Fruit fly (Drosophila melanogaster) whole organism, larva: ENCODE results near the gene CG13369.
"Not testable (repeated sequence)": the region's sequence is repeated elsewhere in the genome, so short reads cannot be mapped to it uniquely, and the experiment has no call there.

ENCODE experiments used
- noc ChIP-seq: fragments of 200-800 bp; sonication (Bioruptor generic); optimal IDR thresholded peaks from 3 replicates; lab custom pipeline; 2019; ENCODE audit warnings: missing biosample characterization, mild to moderate bottlenecking, missing genetic modification characterization, moderate library complexity

Gene CG13369

DNA sequence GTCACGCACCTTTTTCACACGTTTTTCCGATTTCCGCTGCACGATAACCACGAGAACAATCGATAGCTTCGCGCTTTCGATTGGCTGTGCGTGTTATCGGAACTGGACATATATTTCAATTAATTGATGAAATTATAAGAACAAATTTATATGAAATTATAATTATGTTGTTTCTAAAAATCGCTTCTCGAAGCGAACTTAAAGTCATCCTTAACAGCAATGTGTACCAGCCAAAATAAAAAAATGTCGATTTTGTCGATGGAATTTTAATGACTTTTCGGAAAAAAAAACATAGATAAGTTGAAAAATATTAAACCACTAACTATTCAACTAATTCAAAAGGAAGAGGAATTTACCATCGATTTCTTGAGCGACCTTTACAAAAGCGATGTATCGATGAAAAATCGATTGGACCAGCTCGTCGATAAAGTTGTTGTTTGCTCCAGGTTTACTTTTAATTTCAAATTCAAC lies 1.9 kb downstream of the CG13369 start, which contains the start of the genes CG13364 and Hinfp:
CG13364 (minus strand) TSS at position 47 of the 471 bp plus-strand sequence.
Hinfp (plus strand) TSS at position 386 of the 471 bp plus-strand sequence.
- no peak for TF ChIP-seq noc (tag; lab: Kevin White, UChicago)

DNA sequence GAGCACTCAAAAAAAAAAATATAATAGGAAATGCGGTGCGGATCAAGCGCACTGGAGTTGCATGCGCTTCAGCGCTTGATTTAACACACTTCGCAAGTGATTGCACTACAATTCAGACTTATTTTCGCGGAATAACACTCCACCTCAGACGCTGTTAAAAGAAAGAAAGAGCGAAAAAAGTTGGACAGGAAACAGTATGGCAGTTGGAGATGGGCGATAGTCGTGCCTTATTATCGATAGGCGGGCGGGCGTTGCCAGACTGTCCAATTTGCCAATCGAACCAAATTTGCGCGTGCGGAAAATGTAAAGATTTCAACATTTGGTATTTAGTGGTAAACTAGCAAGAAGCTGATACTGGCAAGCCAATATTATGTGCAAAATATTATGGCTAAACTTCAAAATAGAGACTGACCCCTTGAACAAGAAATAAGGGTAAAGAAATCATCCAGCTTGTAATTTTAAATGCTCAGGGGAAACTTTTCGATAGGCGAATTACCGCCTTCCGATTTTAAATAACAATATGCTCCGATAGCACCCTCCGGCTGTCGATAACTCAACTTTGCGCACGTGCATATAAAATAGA lies 6.1 kb downstream of the CG13369 start, which contains the start of the genes RpL36 and Mybbp1A:
RpL36 (minus strand) TSS at position 245 of the 583 bp plus-strand sequence.
Mybbp1A (plus strand) TSS at position 535 of the 583 bp plus-strand sequence.
- TF ChIP-seq noc (tag; lab: Kevin White, UChicago): peak; percentile 69

DNA sequence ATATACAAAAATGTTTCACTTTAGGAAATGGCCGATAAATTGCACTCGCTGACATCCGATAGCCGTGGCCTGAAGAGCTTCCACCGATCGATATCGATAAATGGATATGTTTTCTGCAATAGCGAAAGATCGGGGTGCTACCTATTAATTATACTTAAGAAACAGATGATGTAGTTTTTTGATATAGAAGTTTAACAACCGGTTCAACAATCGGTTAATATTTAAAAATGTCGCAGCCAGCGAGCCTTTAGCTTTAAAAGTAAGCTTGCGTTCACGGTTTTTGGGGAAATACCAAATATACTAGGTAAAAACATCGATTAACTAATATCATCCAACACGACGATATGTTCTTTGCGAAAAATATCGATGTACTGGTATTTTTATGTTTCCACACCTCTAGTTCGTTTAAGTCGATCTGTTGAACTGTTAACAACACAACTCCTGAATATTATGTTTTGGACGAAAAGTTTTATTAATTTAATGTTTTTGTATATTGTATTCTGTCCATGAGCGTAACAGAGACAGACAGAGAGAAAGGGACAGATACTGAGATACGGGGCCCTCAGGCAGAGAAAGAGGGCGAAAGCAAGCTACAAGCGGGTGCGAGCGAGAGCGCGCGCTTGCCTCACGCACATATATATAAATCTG lies 12.4 kb downstream of the CG13369 start, which contains the start of gene Dredd:
Dredd (minus strand) TSS at position 51 of the 648 bp plus-strand sequence.
- no peak for TF ChIP-seq noc (tag; lab: Kevin White, UChicago)

DNA sequence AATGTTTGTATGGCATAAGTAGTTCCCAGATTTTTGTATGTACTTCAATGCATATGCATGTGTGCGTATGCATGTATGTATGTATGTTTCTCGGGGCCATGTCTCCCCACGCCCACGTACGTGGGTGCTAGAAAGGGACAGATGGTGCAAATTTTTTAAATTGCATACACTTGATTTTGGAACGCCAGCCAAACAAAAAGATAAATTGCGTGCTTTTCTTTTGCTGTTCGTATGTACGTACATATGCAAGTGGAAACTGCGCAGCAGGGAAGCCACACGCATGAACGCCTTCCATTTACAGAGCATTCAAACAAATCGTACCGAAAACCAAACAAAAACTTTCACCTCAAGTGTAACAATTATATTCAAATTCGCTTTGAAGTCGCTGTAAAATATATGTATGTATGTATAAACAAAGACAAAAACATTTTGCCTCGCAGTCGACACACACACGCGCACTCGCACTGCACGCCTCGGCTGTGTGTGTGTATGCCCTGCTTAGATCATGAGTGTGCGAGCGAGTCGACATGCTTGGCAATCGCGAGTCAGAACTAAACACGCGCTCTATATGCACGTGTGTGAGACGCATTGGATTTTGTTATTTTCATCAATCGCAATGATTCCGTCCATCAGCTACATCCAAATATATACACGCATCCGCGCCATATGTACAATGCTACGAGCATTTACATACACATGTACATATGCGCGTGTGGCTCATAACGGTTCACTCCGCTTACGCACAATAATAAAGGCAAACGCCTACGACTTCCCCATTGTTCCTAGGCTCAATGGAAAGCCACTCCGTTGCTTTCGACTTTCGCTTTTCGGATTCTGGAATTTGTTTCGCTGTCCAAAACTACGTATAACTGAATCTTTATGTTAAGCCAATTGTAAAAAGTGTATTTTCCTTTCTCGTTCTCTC lies 13.6 kb downstream of the CG13369 start:
- TF ChIP-seq noc (tag; lab: Kevin White, UChicago): no peak

DNA sequence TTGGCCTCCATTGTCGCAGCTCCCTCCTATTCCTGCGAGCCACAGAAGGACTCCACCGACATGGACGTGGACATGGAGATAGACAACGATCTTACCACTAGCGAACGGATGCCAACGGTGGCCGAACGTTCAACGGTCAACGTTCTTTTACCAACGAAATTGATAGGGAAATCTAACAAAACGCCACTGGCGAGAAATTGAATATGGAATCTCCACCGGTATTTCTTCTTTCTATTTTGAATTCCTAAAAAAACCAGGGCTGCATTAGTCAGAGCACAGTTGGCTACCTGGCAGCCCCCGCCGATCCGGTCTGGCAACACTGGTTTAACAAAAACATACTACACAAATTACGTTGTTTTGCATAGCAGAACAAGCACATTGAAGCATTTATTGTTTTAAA lies 21.2 kb downstream of the CG13369 start, which contains the start of gene CG13367:
CG13367 (plus strand) TSS at position 301 of the 400 bp plus-strand sequence.
- not testable (repeated sequence) for TF ChIP-seq noc (tag; lab: Kevin White, UChicago)

DNA sequence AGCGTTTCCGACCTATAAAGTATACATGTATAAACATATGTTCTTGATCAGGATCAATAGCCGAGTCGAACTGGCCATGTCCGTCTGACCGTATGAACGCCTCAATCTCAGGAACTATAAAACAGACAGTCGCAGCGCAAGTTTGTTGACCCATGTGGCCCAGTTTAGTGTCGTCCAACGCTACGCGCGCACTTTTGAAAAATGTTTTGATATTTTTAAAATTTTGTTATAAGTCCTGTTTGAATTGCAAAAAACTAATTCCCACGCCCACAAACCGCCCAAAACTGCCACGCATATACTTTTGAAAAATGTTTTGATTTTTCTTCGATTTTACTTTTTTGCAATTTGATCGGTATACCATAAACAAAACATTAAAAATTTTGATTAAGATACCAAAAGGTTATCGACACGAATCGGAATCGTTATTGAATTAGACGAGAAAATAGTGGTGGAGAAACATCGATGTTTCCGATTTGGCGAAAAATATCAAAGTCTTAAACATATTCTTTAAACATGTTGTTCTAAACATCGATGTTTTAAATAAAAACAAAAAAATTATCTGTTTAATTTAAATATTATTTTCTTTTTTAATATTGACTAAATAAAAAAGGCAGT lies 23.2 kb downstream of the CG13369 start:
- TF ChIP-seq noc (tag; lab: Kevin White, UChicago): no peak

DNA sequence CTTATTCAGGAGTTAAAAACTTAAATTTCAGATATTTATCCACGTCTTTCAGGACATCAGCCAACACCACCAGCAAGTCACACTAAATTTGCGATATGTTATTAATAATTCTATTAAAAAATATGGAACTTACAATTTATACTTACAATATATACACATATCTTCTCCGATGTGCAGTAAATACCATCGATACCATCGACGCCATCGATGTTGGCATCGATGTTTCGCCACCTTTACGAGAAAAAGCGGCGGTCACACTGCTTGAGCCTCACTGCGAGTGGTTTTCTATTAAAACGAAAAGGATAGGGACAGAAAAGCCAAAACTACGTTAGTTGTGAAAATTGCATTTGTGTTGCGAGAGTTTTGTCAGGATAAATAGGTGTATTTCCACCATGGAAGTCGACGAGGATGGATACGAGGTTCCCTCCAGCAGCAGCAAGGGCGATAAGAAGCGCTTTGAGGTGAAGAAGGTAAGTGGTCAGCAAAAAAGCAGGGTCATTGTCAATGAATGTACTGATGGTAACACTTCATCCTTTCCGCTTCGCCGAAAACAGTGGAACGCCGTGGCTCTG lies 23.9 kb downstream of the CG13369 start, which contains the start of gene Roc1a:
Roc1a (plus strand) TSS at position 249 of the 572 bp plus-strand sequence.
- TF ChIP-seq noc (tag; lab: Kevin White, UChicago): no peak

DNA sequence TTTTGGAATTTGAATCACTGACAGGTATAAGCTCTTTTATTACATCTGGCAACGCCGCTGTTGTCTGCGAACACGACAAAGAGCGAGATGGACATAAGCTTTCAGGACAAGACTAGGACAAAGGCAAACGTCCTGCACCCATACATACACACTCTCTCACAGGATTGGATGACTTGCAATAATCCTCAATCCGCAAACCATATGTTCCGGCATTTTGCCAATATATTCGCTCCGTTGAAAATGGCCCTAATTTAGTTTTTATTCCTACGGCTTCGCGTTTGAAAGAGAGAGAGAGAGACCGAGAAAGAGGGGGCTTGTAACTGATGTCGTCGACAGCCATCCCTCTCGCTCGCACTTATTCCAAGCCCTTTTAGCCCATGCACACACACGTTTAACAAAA lies 31.0 kb downstream of the CG13369 start:
- TF ChIP-seq noc (tag; lab: Kevin White, UChicago): no peak

DNA sequence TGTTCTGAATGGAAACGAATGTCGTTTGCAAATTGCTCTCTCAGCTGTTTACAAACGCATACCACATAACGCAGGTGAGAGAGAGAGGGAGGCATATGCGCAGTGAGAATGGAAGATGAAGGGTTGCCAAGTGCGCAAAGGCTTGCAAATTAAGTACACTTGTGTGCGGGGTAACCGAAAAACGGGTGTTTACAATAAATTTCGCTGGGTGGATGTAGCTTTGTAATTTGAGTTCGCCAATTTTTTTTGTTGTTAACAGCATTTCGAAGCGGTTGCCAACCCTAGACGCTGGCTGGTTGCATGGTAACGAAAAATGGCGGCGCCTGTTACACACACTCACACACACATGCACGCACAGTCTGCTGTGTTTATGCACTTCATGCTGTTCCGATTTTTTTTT lies 31.7 kb downstream of the CG13369 start:
- peak; percentile 91 for TF ChIP-seq noc (tag; lab: Kevin White, UChicago)

DNA sequence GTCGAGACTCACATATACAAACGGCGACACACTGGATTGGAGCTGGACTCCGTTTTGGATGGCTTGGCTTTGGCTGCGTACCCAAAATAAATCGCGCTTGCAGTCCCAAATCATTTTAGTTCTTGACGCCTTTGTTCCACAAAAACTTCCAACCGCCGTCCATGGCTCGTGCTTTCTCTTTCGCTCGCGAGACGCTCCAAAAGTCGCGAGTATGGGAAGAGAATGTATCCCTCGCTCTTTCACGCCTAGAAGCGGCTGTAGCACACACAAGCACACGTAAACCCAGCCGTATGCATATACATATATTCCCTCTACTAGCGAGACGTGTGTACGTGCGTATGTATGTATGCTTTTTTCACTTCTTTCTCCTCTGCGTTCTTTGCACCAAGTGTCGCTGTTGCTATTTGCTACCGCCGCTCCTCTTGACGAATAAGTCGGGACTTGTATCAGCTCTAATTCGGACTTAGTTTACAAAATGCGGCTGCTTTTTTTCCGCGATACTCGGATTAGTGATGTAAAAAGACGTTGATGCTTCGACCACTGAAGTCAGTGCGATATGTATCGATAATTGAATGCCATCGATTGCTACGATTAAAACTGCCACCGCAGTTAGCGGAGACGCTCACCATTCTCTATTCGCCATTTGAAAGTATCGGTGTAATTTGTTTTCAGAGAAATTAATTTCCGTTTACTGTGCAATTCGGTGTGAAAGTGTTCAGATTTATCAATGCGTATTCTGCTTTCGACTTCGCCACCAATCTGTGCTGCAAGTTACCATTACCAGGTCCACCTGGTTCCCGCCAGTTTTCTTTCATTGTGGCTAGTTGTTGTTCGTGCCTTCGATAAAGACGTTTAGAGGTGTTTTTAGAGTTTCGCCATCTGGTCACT lies 32.5 kb downstream of the CG13369 start, which contains the start of the genes Hmt4-20 and SkpA:
Hmt4-20 (minus strand) TSS at position 542 of the 888 bp plus-strand sequence.
SkpA (plus strand) TSS at position 623 of the 888 bp plus-strand sequence.
- TF ChIP-seq noc (tag; lab: Kevin White, UChicago): peak; percentile 29

DNA sequence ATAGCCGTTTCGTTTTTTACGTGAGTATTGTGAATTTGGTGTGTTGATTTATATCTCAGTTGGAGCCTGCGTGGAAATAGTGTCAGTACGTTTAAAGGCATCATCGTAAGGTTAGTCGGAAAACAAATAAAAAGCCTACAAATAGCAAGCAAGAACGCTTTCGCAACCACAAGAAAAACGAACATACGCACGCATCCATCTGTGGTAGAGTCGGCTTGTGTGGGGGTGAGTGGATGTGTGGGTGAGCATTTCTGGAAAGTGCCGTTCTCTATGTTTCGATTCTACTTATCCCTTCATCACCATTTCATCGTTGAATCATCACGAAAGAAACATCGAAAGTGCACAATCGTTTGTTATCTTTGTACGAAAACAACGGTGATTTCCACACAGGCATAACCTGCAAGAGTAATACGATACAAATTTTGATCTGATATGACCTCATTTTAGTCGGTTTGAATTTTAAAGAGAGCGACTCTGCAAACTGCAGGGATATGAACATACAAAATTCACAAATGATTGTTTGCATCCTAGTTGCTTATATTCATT lies 33.2 kb downstream of the CG13369 start:
- no peak for TF ChIP-seq noc (tag; lab: Kevin White, UChicago)

DNA sequence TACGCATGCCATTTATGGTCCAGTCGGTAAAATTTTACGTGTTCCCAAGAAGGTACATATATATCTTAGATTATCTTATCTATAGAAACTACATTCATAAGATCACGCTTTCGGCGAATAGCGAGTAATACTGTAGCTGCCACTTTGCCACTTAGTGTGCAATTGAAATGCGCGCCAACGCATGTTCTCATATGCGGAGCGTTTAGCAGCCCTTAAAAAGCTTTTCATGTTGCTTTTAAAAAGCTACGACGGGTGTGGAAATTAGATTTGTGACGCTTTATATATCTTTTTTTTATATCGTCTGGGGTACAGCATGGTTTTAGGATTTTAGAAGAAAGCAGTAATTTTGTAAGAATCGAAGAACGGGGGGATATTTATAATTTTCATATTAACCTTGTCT lies 34.8 kb downstream of the CG13369 start:
- TF ChIP-seq noc (tag; lab: Kevin White, UChicago): no peak
